Worm (Caenorhabditis elegans): ENCODE results near the gene B0280.11.

B0280.11 gene

DNA sequence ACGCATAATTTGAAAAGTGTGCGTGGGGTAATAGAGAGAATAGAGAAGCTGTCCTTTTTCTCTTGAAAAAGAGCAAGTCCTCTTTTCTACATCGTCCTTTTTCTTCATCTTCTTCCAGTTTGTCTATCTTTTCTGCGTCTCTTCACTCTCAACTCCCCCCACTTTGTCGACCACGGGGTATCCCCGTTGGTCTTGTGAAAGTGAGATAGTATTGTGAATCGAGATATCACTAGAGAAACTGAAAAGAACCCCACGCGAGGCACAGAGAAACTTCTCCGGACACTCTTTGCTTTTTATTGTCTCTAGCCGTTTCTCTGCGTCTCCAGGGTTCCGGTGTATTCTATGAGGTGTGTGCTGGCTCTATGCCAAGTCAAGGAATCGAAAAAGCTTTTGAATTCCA lies 17.6 kb upstream of the B0280.11 start (continued):
- TF ChIP-seq syd-9 (tag; optimal IDR thresholded peaks at IDR 0.05) (no peak), pax-1 (tag; optimal IDR thresholded peaks at IDR 0.05) (peak; percentile 52), rnt-1 (tag; optimal IDR thresholded peaks at IDR 0.05) (peak; percentile 80), pat-9 (tag; optimal IDR thresholded peaks at IDR 0.05) (peak; percentile 34), fkh-6 (tag; optimal IDR thresholded peaks at IDR 0.05) (no peak), C08G9.2 (tag; optimal IDR thresholded peaks at IDR 0.05) (peak; percentile 47), hlh-30 (tag; optimal IDR thresholded peaks at IDR 0.05; ENCODE audit: insufficient read depth) (peak; percentile 98), zip-5 (tag; optimal IDR thresholded peaks at IDR 0.05) (peak; percentile 3), gmeb-2 (tag; optimal IDR thresholded peaks at IDR 0.05) (no peak), elt-4 (tag; optimal IDR thresholded peaks at IDR 0.05) (no peak), ceh-48 (tag; optimal IDR thresholded peaks at IDR 0.05) (no peak), dve-1 (tag; optimal IDR thresholded peaks at IDR 0.05) (peak; percentile 41), lim-6 (tag; optimal IDR thresholded peaks at IDR 0.05) (no peak), T23F11.4 (GFP tag; optimal IDR thresholded peaks at IDR 0.05) (no peak), pha-4 (tag; optimal IDR thresholded peaks at IDR 0.05) (no peak), unc-3 (GFP tag; conservative IDR thresholded peaks at IDR 0.05) (no peak), unc-3 (tag; optimal IDR thresholded peaks at IDR 0.05) (peak; percentile 45), ceh-24 (tag; optimal IDR thresholded peaks at IDR 0.05) (no peak), mec-3 (tag; optimal IDR thresholded peaks at IDR 0.05; ENCODE audit: borderline replicate concordance) (no peak), ama-1 (optimal IDR thresholded peaks at IDR 0.05) (peak; percentile 18), npax-4 (tag; optimal IDR thresholded peaks at IDR 0.05) (no peak), ceh-34 (tag; optimal IDR thresholded peaks at IDR 0.05) (peak; percentile 82), ref-2 (tag; optimal IDR thresholded peaks at IDR 0.05) (peak; percentile 74), ceh-22 (tag; optimal IDR thresholded peaks at IDR 0.05) (no peak), ceh-9 (tag; optimal IDR thresholded peaks at IDR 0.05) (no peak), nhr-232 (tag; optimal IDR thresholded peaks at IDR 0.05) (no peak), hlh-6 (tag; optimal IDR thresholded peaks at IDR 0.05) (no peak), F13H6.1 (tag; optimal IDR thresholded peaks at IDR 0.05) (peak; percentile 16), lin-11 (tag; optimal IDR thresholded peaks at IDR 0.05) (no peak), ceh-6 (GFP tag; optimal IDR thresholded peaks at IDR 0.05) (no peak), tbx-2 (tag; optimal IDR thresholded peaks at IDR 0.05) (peak; percentile 89)

DNA sequence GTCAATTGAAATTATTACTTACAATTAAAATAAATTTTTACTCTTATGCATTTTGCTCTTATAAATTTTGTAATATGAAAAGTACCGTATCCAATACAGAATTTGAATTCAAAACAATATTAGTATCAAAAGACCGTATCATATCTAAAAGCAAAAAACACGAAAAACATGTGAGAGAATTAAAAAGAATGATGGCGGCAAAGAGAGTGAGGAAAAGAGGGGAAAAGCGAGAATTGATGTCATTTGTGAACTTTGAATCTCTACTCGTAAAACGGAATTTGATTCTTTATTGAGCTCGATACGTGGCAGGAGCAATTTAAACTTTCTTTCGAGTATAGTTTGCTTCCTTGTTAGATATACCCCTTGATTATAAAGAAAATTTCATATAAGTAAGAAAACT lies 16.4 kb upstream of the B0280.11 start:
- TF ChIP-seq ztf-16 (tag; optimal IDR thresholded peaks at IDR 0.05) (no peak), rnt-1 (tag; optimal IDR thresholded peaks at IDR 0.05) (no peak), elt-4 (tag; optimal IDR thresholded peaks at IDR 0.05) (no peak)

DNA sequence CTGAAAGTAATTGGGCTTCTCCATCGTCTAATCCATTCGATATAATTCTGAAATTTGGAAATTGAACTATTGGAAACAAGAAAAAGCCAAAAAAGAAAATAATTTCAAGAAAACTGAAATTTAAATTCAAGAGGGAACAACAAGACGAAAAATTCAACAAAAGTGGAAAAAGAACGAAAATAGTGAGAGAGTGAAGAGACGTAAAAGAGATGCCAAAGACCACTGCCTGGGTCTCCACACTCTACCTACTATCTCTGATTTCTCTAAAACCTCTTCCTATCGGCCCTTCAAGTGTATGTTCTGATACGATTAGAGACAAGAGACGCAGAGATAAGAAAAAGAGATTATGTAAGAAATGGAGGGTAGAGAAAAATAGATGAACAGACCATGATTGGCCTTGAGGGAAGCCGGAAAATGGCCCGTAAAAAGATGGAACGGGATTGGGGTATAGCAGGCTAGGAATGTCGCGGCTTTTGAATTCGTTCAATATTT lies 15.7 kb upstream of the B0280.11 start, which contains the start of gene ogt-1:
Gene ogt-1 (minus strand): TSS at position 51 of the 492 bp plus-strand sequence.
- TF ChIP-seq unc-55 (GFP tag; optimal IDR thresholded peaks at IDR 0.05) (peak; percentile 78), ama-1 (optimal IDR thresholded peaks at IDR 0.05) (no peak), elt-2 (tag; optimal IDR thresholded peaks at IDR 0.05) (no peak), hlh-6 (tag; optimal IDR thresholded peaks at IDR 0.05) (no peak), C38D4.7 (GFP tag; optimal IDR thresholded peaks at IDR 0.05) (no peak), pha-4 (tag; optimal IDR thresholded peaks at IDR 0.05) (no peak), dmd-4 (tag; optimal IDR thresholded peaks at IDR 0.05; ENCODE audit: borderline replicate concordance) (no peak), tbx-7 (tag; optimal IDR thresholded peaks at IDR 0.05) (no peak), sdc-2 (tag; optimal IDR thresholded peaks at IDR 0.05) (no peak), tbx-2 (tag; optimal IDR thresholded peaks at IDR 0.05) (peak; percentile 4), gmeb-2 (tag; optimal IDR thresholded peaks at IDR 0.05) (no peak), K02D7.2 (tag; optimal IDR thresholded peaks at IDR 0.05) (no peak), fkh-10 (GFP tag; optimal IDR thresholded peaks at IDR 0.05) (no peak), pat-9 (tag; optimal IDR thresholded peaks at IDR 0.05) (no peak), pqm-1 (tag; optimal IDR thresholded peaks at IDR 0.05) (no peak), ceh-14 (tag; optimal IDR thresholded peaks at IDR 0.05) (no peak), fkh-6 (tag; optimal IDR thresholded peaks at IDR 0.05) (no peak), ttx-3 (tag; optimal IDR thresholded peaks at IDR 0.05) (no peak), madf-2 (tag; optimal IDR thresholded peaks at IDR 0.05) (no peak), rnt-1 (tag; optimal IDR thresholded peaks at IDR 0.05) (peak; percentile 14), ceh-22 (tag; optimal IDR thresholded peaks at IDR 0.05) (no peak), ceh-34 (tag; optimal IDR thresholded peaks at IDR 0.05) (no peak), ceh-30 (tag; optimal IDR thresholded peaks at IDR 0.05) (no peak), syd-9 (tag; optimal IDR thresholded peaks at IDR 0.05) (no peak), lim-6 (tag; optimal IDR thresholded peaks at IDR 0.05) (no peak), C08G9.2 (tag; optimal IDR thresholded peaks at IDR 0.05) (no peak), nhr-232 (tag; optimal IDR thresholded peaks at IDR 0.05) (no peak), dve-1 (tag; optimal IDR thresholded peaks at IDR 0.05) (peak; percentile 12), Y22D7AL.16 (tag; optimal IDR thresholded peaks at IDR 0.05) (no peak), F13H6.1 (tag; optimal IDR thresholded peaks at IDR 0.05) (no peak), ets-4 (tag; optimal IDR thresholded peaks at IDR 0.05) (no peak), nhr-11 (tag; optimal IDR thresholded peaks at IDR 0.05) (no peak), elt-4 (tag; optimal IDR thresholded peaks at IDR 0.05) (no peak), ceh-6 (GFP tag; optimal IDR thresholded peaks at IDR 0.05) (no peak), ceh-9 (tag; optimal IDR thresholded peaks at IDR 0.05) (no peak)

All from whole organism, late embryonic.